Fruit fly (Drosophila melanogaster) whole organism, embryonic: ENCODE data around the gene CG9782.

Experiments
- Asciz ChIP-seq: fragments of 200-800 bp; sonication (Bioruptor generic); optimal IDR thresholded peaks from 2 replicates; lab custom pipeline; 2017; ENCODE audit warnings: missing biosample characterization, mild to moderate bottlenecking, missing genetic modification characterization, missing genetic modification reagents
- C15 ChIP-seq: fragments of 200-800 bp; sonication (Bioruptor generic); IDR thresholded peaks from 3 replicates; pipeline ENCODE4 v1.3.6; 2022; ENCODE audit warnings: missing biosample characterization, missing genetic modification characterization
- CG10147 ChIP-seq: fragments of 200-800 bp; sonication (Bioruptor generic); optimal IDR thresholded peaks from 2 replicates; lab custom pipeline; 2019; ENCODE audit warnings: missing biosample characterization, mild to moderate bottlenecking, missing genetic modification characterization, moderate library complexity
- CG10543 ChIP-seq: fragments of 200-800 bp; sonication (Bioruptor generic); optimal IDR thresholded peaks from 3 replicates; lab custom pipeline; 2017; ENCODE audit warnings: missing biosample characterization, mild to moderate bottlenecking, missing genetic modification characterization, moderate library complexity
- CG11247 ChIP-seq: fragments of 200-800 bp; sonication (Bioruptor generic); IDR thresholded peaks from 2 replicates; pipeline ENCODE4 v1.3.6; 2022; ENCODE audit warnings: missing biosample characterization, missing genetic modification characterization
- CG12104 ChIP-seq: fragments of 200-800 bp; sonication (Bioruptor generic); optimal IDR thresholded peaks from 3 replicates; lab custom pipeline; 2016; ENCODE audit warnings: missing biosample characterization, missing genetic modification characterization
- CG12769 ChIP-seq: fragments of 200-800 bp; sonication (Bioruptor generic); optimal IDR thresholded peaks from 2 replicates; lab custom pipeline; 2019; ENCODE audit warnings: missing biosample characterization, mild to moderate bottlenecking, missing genetic modification characterization, moderate library complexity
- CG14667 ChIP-seq: fragments of 200-800 bp; sonication (Bioruptor generic); IDR thresholded peaks from 2 replicates; pipeline ENCODE4 v1.3.6; 2022; ENCODE audit warnings: missing biosample characterization, missing genetic modification characterization
- CG15073 ChIP-seq: fragments of 200-800 bp; sonication (Bioruptor generic); optimal IDR thresholded peaks from 2 replicates; lab custom pipeline; 2016; ENCODE audit warnings: missing biosample characterization, missing genetic modification characterization
- CG17186 ChIP-seq: fragments of 200-800 bp; sonication (Bioruptor generic); optimal IDR thresholded peaks from 3 replicates; lab custom pipeline; 2017; ENCODE audit warnings: missing biosample characterization, missing genetic modification reagents, missing genetic modification characterization
- CG2199 ChIP-seq: fragments of 200-800 bp; sonication (Bioruptor generic); IDR thresholded peaks from 3 replicates; pipeline ENCODE4 v1.3.6; 2022; ENCODE audit warnings: missing biosample characterization, missing genetic modification characterization
- CG3065 ChIP-seq: fragments of 200-800 bp; sonication (Bioruptor generic); optimal IDR thresholded peaks from 2 replicates; lab custom pipeline; 2016; ENCODE audit warnings: missing biosample characterization, missing genetic modification characterization
- CG34376 ChIP-seq: fragments of 200-800 bp; sonication (Bioruptor generic); optimal IDR thresholded peaks from 2 replicates; lab custom pipeline; 2018; ENCODE audit warnings: missing biosample characterization, mild to moderate bottlenecking, missing genetic modification characterization
- CG43689 ChIP-seq: fragments of 200-800 bp; sonication (Bioruptor generic); IDR thresholded peaks from 2 replicates; pipeline ENCODE4 v1.3.6; 2022; ENCODE audit warnings: missing biosample characterization, missing genetic modification characterization
- CG5180 ChIP-seq: fragments of 200-800 bp; sonication (Bioruptor generic); optimal IDR thresholded peaks from 3 replicates; lab custom pipeline; 2017; ENCODE audit warnings: missing biosample characterization, missing genetic modification characterization, mild to moderate bottlenecking, moderate library complexity, missing genetic modification reagents
- CG6654 ChIP-seq: fragments of 200-800 bp; sonication (Bioruptor generic); optimal IDR thresholded peaks from 2 replicates; lab custom pipeline; 2017; ENCODE audit warnings: missing biosample characterization, mild to moderate bottlenecking, missing genetic modification characterization
- CG6689 ChIP-seq: fragments of 200-800 bp; sonication (Bioruptor generic); IDR thresholded peaks from 2 replicates; pipeline ENCODE4 v1.3.6; 2022; ENCODE audit warnings: missing biosample characterization, missing genetic modification characterization
- CG9797 ChIP-seq: fragments of 200-800 bp; sonication (Bioruptor generic); optimal IDR thresholded peaks from 3 replicates; lab custom pipeline; 2018; ENCODE audit warnings: missing biosample characterization, mild to moderate bottlenecking, missing genetic modification characterization
- CrebB ChIP-seq: fragments of 200-800 bp; sonication (Bioruptor generic); optimal IDR thresholded peaks from 3 replicates; lab custom pipeline; 2018; ENCODE audit warnings: missing biosample characterization, mild to moderate bottlenecking, missing genetic modification characterization
- Dad ChIP-seq: fragments of 200-800 bp; sonication (Bioruptor generic); optimal IDR thresholded peaks from 3 replicates; lab custom pipeline; 2016; ENCODE audit warnings: missing biosample characterization, missing genetic modification characterization
- Hr39 ChIP-seq: fragments of >200 bp; optimal IDR thresholded peaks from 2 replicates; lab custom pipeline; 2017
- Jarid2 ChIP-seq: fragments of 200-800 bp; sonication (Bioruptor generic); optimal IDR thresholded peaks from 3 replicates; lab custom pipeline; 2017; ENCODE audit warnings: mild to moderate bottlenecking, missing biosample characterization, missing genetic modification reagents, missing genetic modification characterization
- Med ChIP-seq: fragments of 200-800 bp; sonication (Bioruptor generic); peaks from one replicate; lab custom pipeline; 2016; ENCODE audit warnings: missing biosample characterization, missing genetic modification characterization, mild to moderate bottlenecking, inconsistent platforms, moderate library complexity
- Mrtf ChIP-seq: fragments of 200-800 bp; sonication (Bioruptor generic); IDR thresholded peaks from 3 replicates; pipeline ENCODE4 v1.3.6; 2022; ENCODE audit warnings: missing biosample characterization, missing genetic modification characterization
- Oli ChIP-seq: fragments of 200-800 bp; sonication (Bioruptor generic); optimal IDR thresholded peaks from 2 replicates; lab custom pipeline; 2018; ENCODE audit warnings: missing biosample characterization, mild to moderate bottlenecking, missing genetic modification characterization, moderate library complexity
- PHDP ChIP-seq: fragments of 200-800 bp; sonication (Bioruptor generic); optimal IDR thresholded peaks from 3 replicates; lab custom pipeline; 2018; ENCODE audit warnings: missing biosample characterization, mild to moderate bottlenecking, missing genetic modification characterization, moderate library complexity
- Six4 ChIP-seq: fragments of 200-800 bp; sonication (Bioruptor generic); optimal IDR thresholded peaks from 2 replicates; lab custom pipeline; 2016; ENCODE audit warnings: missing biosample characterization, missing genetic modification characterization
- TFAM ChIP-seq: fragments of 200-800 bp; sonication (Bioruptor generic); optimal IDR thresholded peaks from 2 replicates; lab custom pipeline; 2017; ENCODE audit warnings: missing biosample characterization, missing genetic modification characterization, inconsistent platforms
- Taf1 ChIP-seq: fragments of 200-800 bp; sonication (Bioruptor generic); IDR thresholded peaks from 2 replicates; pipeline ENCODE4 v1.3.6; 2022; ENCODE audit warnings: missing biosample characterization, missing genetic modification characterization
- Usf ChIP-seq: fragments of 200-800 bp; sonication (Bioruptor generic); optimal IDR thresholded peaks from 2 replicates; lab custom pipeline; 2017; ENCODE audit warnings: missing genotype, missing biosample characterization, missing genetic modification characterization
- Vsx1 ChIP-seq: fragments of 200-800 bp; sonication (Bioruptor generic); optimal IDR thresholded peaks from 2 replicates; lab custom pipeline; 2017; ENCODE audit warnings: missing biosample characterization, mild to moderate bottlenecking, missing genetic modification characterization, missing genetic modification reagents
- az2 ChIP-seq: fragments of 200-800 bp; sonication (Bioruptor generic); optimal IDR thresholded peaks from 3 replicates; lab custom pipeline; 2016; ENCODE audit warnings: missing biosample characterization, missing genetic modification characterization
- cas ChIP-seq: fragments of 200-800 bp; sonication (Bioruptor generic); IDR thresholded peaks from 2 replicates; pipeline ENCODE4 v1.3.6; 2022; ENCODE audit warnings: missing biosample characterization, missing genetic modification characterization
- chinmo ChIP-seq: fragments of 200-800 bp; sonication (Bioruptor generic); IDR thresholded peaks from 4 replicates; pipeline ENCODE4 v1.3.6; 2022; ENCODE audit warnings: missing biosample characterization, missing genetic modification characterization; ENCODE audit not compliant: partially characterized antibody
- dmrt99B ChIP-seq: fragments of 200-800 bp; sonication (Bioruptor generic); optimal IDR thresholded peaks from 2 replicates; lab custom pipeline; 2018; ENCODE audit warnings: missing biosample characterization, mild to moderate bottlenecking, missing genetic modification characterization, moderate library complexity
- her ChIP-seq: fragments of 200-800 bp; sonication (Bioruptor generic); optimal IDR thresholded peaks from 2 replicates; lab custom pipeline; 2016; ENCODE audit warnings: missing biosample characterization, missing genetic modification characterization
- jumu ChIP-seq: fragments of 200-800 bp; sonication (Bioruptor generic); optimal IDR thresholded peaks from 3 replicates; lab custom pipeline; 2016; ENCODE audit warnings: missing biosample characterization, missing genetic modification characterization
- mam ChIP-seq: fragments of 200-800 bp; sonication (Bioruptor generic); optimal IDR thresholded peaks from 3 replicates; lab custom pipeline; 2016; ENCODE audit warnings: missing biosample characterization, missing genetic modification characterization
- nerfin-1 ChIP-seq: fragments of 200-800 bp; sonication (Bioruptor generic); optimal IDR thresholded peaks from 3 replicates; lab custom pipeline; 2019; ENCODE audit warnings: missing biosample characterization, mild to moderate bottlenecking, missing genetic modification characterization, moderate library complexity
- odd ChIP-seq: fragments of 200-800 bp; sonication (Bioruptor generic); optimal IDR thresholded peaks from 2 replicates; lab custom pipeline; 2017; ENCODE audit warnings: missing biosample characterization, mild to moderate bottlenecking, missing genetic modification characterization
- otp ChIP-seq: fragments of 200-800 bp; sonication (Bioruptor generic); IDR thresholded peaks from 3 replicates; pipeline ENCODE4, ENCODE4 v1.3.6; 2022; ENCODE audit warnings: missing biosample characterization, missing genetic modification characterization
- prd ChIP-seq, 3 experiments: fragments of >200 bp in 2 of 3; fragments of 200-800 bp in 1 of 3; sonication (Bioruptor generic) in 1 of 3; optimal IDR thresholded peaks in 2 of 3; IDR thresholded peaks in 1 of 3; 2 replicates in 2 of 3; 3 replicates in 1 of 3; pipeline versions ENCODE4 v1.3.6 to Lab custom; 2017 to 2022; ENCODE audit warnings: missing biosample characterization in 1 of 3, missing genetic modification characterization in 1 of 3
- pzg ChIP-seq: fragments of 200-800 bp; sonication (Bioruptor generic); optimal IDR thresholded peaks from 3 replicates; lab custom pipeline; 2018; ENCODE audit warnings: missing biosample characterization, mild to moderate bottlenecking, missing genetic modification characterization, moderate library complexity
- run ChIP-seq: fragments of 200-800 bp; sonication (Bioruptor generic); optimal IDR thresholded peaks from 3 replicates; lab custom pipeline; 2018; ENCODE audit warnings: missing biosample characterization, mild to moderate bottlenecking, missing genetic modification characterization
- sd ChIP-seq: fragments of 200-800 bp; sonication (Bioruptor generic); optimal IDR thresholded peaks from 3 replicates; lab custom pipeline; 2018; ENCODE audit warnings: missing biosample characterization, mild to moderate bottlenecking, missing genetic modification characterization, moderate library complexity
- sens ChIP-seq: fragments of 200-800 bp; sonication (Bioruptor generic); peaks from one replicate; lab custom pipeline; 2016; ENCODE audit warnings: missing biosample characterization, missing genetic modification characterization
- toy ChIP-seq: fragments of 200-800 bp; sonication (Bioruptor generic); IDR thresholded peaks from 2 replicates; pipeline ENCODE4 v1.3.6; 2022; ENCODE audit warnings: missing biosample characterization, missing genetic modification characterization
- trh ChIP-seq: fragments of 200-800 bp; sonication (Bioruptor generic); optimal IDR thresholded peaks from 2 replicates; lab custom pipeline; 2016; ENCODE audit warnings: missing biosample characterization, missing genetic modification characterization
- unc-4 ChIP-seq: fragments of 200-800 bp; sonication (Bioruptor generic); IDR thresholded peaks from 2 replicates; pipeline ENCODE4 v1.3.6; 2022; ENCODE audit warnings: missing biosample characterization, missing genetic modification characterization; ENCODE audit not compliant: partially characterized antibody

CG9782 gene

dm6 chrX:16616773-16617738, 4.3 kb downstream of the CG9782 start (continued):
- TF ChIP-seq Vsx1 (GFP tag; lab: Kevin White, UChicago): no peak
- no peak for TF ChIP-seq CG12104 (GFP tag; lab: Kevin White, UChicago)
- no peak for TF ChIP-seq her (GFP tag; lab: Kevin White, UChicago)
- no peak for TF ChIP-seq Taf1 (GFP tag; lab: Robert Waterston, UW)
- no peak for TF ChIP-seq nerfin-1 (tag; lab: Kevin White, UChicago)
- TF ChIP-seq run (tag; lab: Kevin White, UChicago): no peak
- no peak for TF ChIP-seq dmrt99B (tag; lab: Kevin White, UChicago)
- TF ChIP-seq otp: no peak
- TF ChIP-seq cas: no peak
- TF ChIP-seq CG10543: no peak
- TF ChIP-seq CG3065 (GFP tag; lab: Kevin White, UChicago): no peak
- TF ChIP-seq chinmo: 0 out of 4 replicates have a peak, but pooled peaks have one; percentile 36
- peak; percentile 13 for TF ChIP-seq sd (tag; lab: Kevin White, UChicago)
- no peak for TF ChIP-seq unc-4 (GFP tag; lab: Robert Waterston, UW)
- no peak for TF ChIP-seq trh (GFP tag; lab: Kevin White, UChicago)
- no peak for TF ChIP-seq CG34376
- no peak for TF ChIP-seq CG5180 (GFP tag; lab: Kevin White, UChicago)
- no peak for TF ChIP-seq C15
- no peak for TF ChIP-seq pzg (GFP tag; lab: Kevin White, UChicago)
- TF ChIP-seq Jarid2: no peak
- TF ChIP-seq prd (optimal IDR thresholded peaks at IDR 0.05; lab: Kevin White, UChicago): no peak
- TF ChIP-seq prd (GFP tag; IDR thresholded peaks at IDR 0.05; lab: Robert Waterston, UW): no peak
- TF ChIP-seq az2 (GFP tag; lab: Kevin White, UChicago): no peak
- TF ChIP-seq Oli (tag; lab: Kevin White, UChicago): no peak
- TF ChIP-seq CG14667: no peak
- TF ChIP-seq CG2199 (GFP tag; lab: Robert Waterston, UW): no peak
- TF ChIP-seq CG9797 (GFP tag; lab: Kevin White, UChicago): no peak
- no peak for TF ChIP-seq CG17186 (GFP tag; lab: Kevin White, UChicago)
- TF ChIP-seq toy (GFP tag; lab: Robert Waterston, UW): no peak
- no peak for TF ChIP-seq CG10147
- TF ChIP-seq Dad: no peak
- TF ChIP-seq Mrtf (GFP tag; lab: Robert Waterston, UW): no peak
- no peak for TF ChIP-seq CG6689
- no peak for TF ChIP-seq odd
- TF ChIP-seq Six4 (GFP tag; lab: Kevin White, UChicago): no peak
- TF ChIP-seq TFAM (GFP tag; lab: Kevin White, UChicago): no peak
- TF ChIP-seq CG6654 (GFP tag; lab: Kevin White, UChicago): no peak
- no peak for TF ChIP-seq CrebB
- no peak for TF ChIP-seq Usf (GFP tag; lab: Kevin White, UChicago)
- TF ChIP-seq CG11247 (GFP tag; lab: Robert Waterston, UW): peak; percentile 40; the same call in 1 of the 2 replicates
- TF ChIP-seq CG15073: no peak
- no peak for TF ChIP-seq Asciz (GFP tag; lab: Kevin White, UChicago)
- TF ChIP-seq mam (GFP tag; lab: Kevin White, UChicago): no peak
- no peak for TF ChIP-seq jumu (GFP tag; lab: Kevin White, UChicago)
- TF ChIP-seq Med (GFP tag; lab: Kevin White, UChicago): peak; percentile 48
- no peak for TF ChIP-seq Hr39 (lab: Kevin White, UChicago)
- peak; percentile 6 for TF ChIP-seq sens (GFP tag; lab: Kevin White, UChicago)
- TF ChIP-seq CG12769 (tag; lab: Kevin White, UChicago): peak; percentile 87
- TF ChIP-seq CG43689 (GFP tag; lab: Robert Waterston, UW): no peak
- TF ChIP-seq PHDP (tag; lab: Kevin White, UChicago): no peak
